Worm (Caenorhabditis elegans) whole organism, late embryonic: ENCODE results near the gene Y75B8A.24.

Source experiments
- ceh-19 ChIP-seq: fragments of 200-800 bp; sonication (Bioruptor generic); optimal IDR thresholded peaks from 2 replicates; lab custom pipeline; 2018; ENCODE audit warnings: mild to moderate bottlenecking, missing genetic modification characterization, missing compliant biosample characterization
- dve-1 ChIP-seq: sonication (generic microtip); optimal IDR thresholded peaks from 2 replicates; lab custom pipeline; 2017; ENCODE audit warnings: antibody characterized with exemption, mild to moderate bottlenecking, missing genetic modification characterization, missing compliant biosample characterization
- hlh-15 ChIP-seq: sonication (generic microtip); optimal IDR thresholded peaks from 2 replicates; lab custom pipeline; 2016; ENCODE audit warnings: missing genetic modification characterization, missing compliant biosample characterization
- sdc-2 ChIP-seq: sonication (generic microtip); optimal IDR thresholded peaks from 2 replicates; lab custom pipeline; 2016; ENCODE audit warnings: missing genotype, missing genetic modification characterization, missing compliant biosample characterization
- unc-55 ChIP-seq: sonication (generic microtip); optimal IDR thresholded peaks from 2 replicates; lab custom pipeline; 2017; ENCODE audit warnings: missing biosample characterization, missing genetic modification reagents, missing genetic modification characterization

ce11 chrIII:12202437-12202836, 71.1 kb downstream of the Y75B8A.24 start, which contains the start of gene osm-12:
- no peak for TF ChIP-seq sdc-2 (tag; lab: Kevin White, UChicago)
- TF ChIP-seq hlh-15 (tag; lab: Kevin White, UChicago): no peak
- TF ChIP-seq ceh-19 (GFP tag; lab: Kevin White, UChicago): no peak
- no peak for TF ChIP-seq unc-55
- no peak for TF ChIP-seq dve-1
